Worm (Caenorhabditis elegans) whole organism, L1 larva: Measurements from ENCODE around the gene F59E11.6.

Source experiments
- aly-2 ChIP-seq: fragments of 150-350 bp; optimal IDR thresholded peaks from 2 replicates; lab custom pipeline; 2014; ENCODE audit warnings: missing biosample characterization, missing genetic modification characterization
- fos-1 ChIP-seq: fragments of 150-350 bp; optimal IDR thresholded peaks from 2 replicates; lab custom pipeline; 2014; ENCODE audit warnings: missing biosample characterization, missing genetic modification characterization
- ztf-11 ChIP-seq, 2 experiments: sonication (generic microtip); optimal IDR thresholded peaks; 2 replicates each; lab custom pipeline; 2016 to 2017; ENCODE audit warnings: missing genetic modification characterization in 2 of 2, missing biosample characterization in 1 of 2, missing compliant biosample characterization in 1 of 2

ce11 chrV:9015540-9015939, 24.0 kb downstream of the F59E11.6 start, which contains the start of gene srt-18:
- TF ChIP-seq fos-1 (tag; lab: Kevin White, UChicago) (no peak), ztf-11 (tag; optimal IDR thresholded peaks at IDR 0.05; lab: Kevin White, UChicago) (no peak), aly-2 (no peak)
